Fruit fly (Drosophila melanogaster) whole organism, embryonic: ENCODE results near the gene CG7332.

ENCODE experiments used
- Bdp1 ChIP-seq: fragments of 200-800 bp; sonication (Bioruptor generic); optimal IDR thresholded peaks from 3 replicates; lab custom pipeline; 2016; ENCODE audit warnings: missing biosample characterization, missing genetic modification characterization
- CG10543 ChIP-seq: fragments of 200-800 bp; sonication (Bioruptor generic); optimal IDR thresholded peaks from 3 replicates; lab custom pipeline; 2017; ENCODE audit warnings: missing biosample characterization, mild to moderate bottlenecking, missing genetic modification characterization, moderate library complexity
- CG11695 ChIP-seq: fragments of 200-800 bp; sonication (Bioruptor generic); IDR thresholded peaks from 3 replicates; pipeline ENCODE4 v1.3.6; 2022; ENCODE audit warnings: missing biosample characterization, missing genetic modification characterization
- CG11723 ChIP-seq: fragments of 200-800 bp; sonication (Bioruptor generic); optimal IDR thresholded peaks from 2 replicates; lab custom pipeline; 2017; ENCODE audit warnings: missing biosample characterization, mild to moderate bottlenecking, missing genetic modification characterization
- CG12155 ChIP-seq: fragments of 200-800 bp; sonication (Bioruptor generic); optimal IDR thresholded peaks from 3 replicates; lab custom pipeline; 2016; ENCODE audit warnings: missing biosample characterization, missing genetic modification characterization
- CG16813 ChIP-seq: fragments of 200-800 bp; sonication (Bioruptor generic); IDR thresholded peaks from 3 replicates; pipeline ENCODE4 v1.3.6; 2022; ENCODE audit warnings: missing biosample characterization, missing genetic modification characterization; ENCODE audit not compliant: partially characterized antibody
- CG17359 ChIP-seq: fragments of 200-800 bp; sonication (Bioruptor generic); optimal IDR thresholded peaks from 3 replicates; lab custom pipeline; 2018; ENCODE audit warnings: missing biosample characterization, mild to moderate bottlenecking, missing genetic modification characterization, moderate library complexity
- CG17361 ChIP-seq: fragments of 200-800 bp; sonication (Bioruptor generic); IDR thresholded peaks from 3 replicates; pipeline ENCODE4 v1.3.6; 2022; ENCODE audit warnings: missing biosample characterization, missing genetic modification characterization
- CG18262 ChIP-seq: fragments of 200-800 bp; optimal IDR thresholded peaks from 3 replicates; lab custom pipeline; 2019; ENCODE audit warnings: missing biosample characterization, mild to moderate bottlenecking, missing genetic modification characterization, moderate library complexity
- CG18619 ChIP-seq: fragments of 200-800 bp; sonication (Bioruptor generic); optimal IDR thresholded peaks from 3 replicates; lab custom pipeline; 2017; ENCODE audit warnings: missing biosample characterization, mild to moderate bottlenecking, missing genetic modification characterization
- CG2120 ChIP-seq: fragments of 200-800 bp; sonication (Bioruptor generic); optimal IDR thresholded peaks from 3 replicates; lab custom pipeline; 2016; ENCODE audit warnings: missing biosample characterization, missing genetic modification characterization
- CG30403 ChIP-seq: fragments of 200-800 bp; sonication (Bioruptor generic); optimal IDR thresholded peaks from 3 replicates; lab custom pipeline; 2016; ENCODE audit warnings: missing biosample characterization, missing genetic modification characterization
- CG32532 ChIP-seq: fragments of 200-800 bp; sonication (Bioruptor generic); IDR thresholded peaks from 2 replicates; pipeline ENCODE4 v1.3.6; 2022; ENCODE audit warnings: missing biosample characterization, missing genetic modification characterization
- CG4820 ChIP-seq: fragments of 200-800 bp; sonication (Bioruptor generic); optimal IDR thresholded peaks from 3 replicates; lab custom pipeline; 2016; ENCODE audit warnings: missing biosample characterization, missing genetic modification characterization
- CG6272 ChIP-seq: fragments of 200-800 bp; sonication (Bioruptor generic); IDR thresholded peaks from 2 replicates; pipeline ENCODE4 v1.3.6; 2022; ENCODE audit warnings: missing biosample characterization, missing genetic modification characterization
- CG7372 ChIP-seq: fragments of 200-800 bp; sonication (Bioruptor generic); IDR thresholded peaks from 2 replicates; pipeline ENCODE4 v1.3.6; 2022; ENCODE audit warnings: missing biosample characterization, missing genetic modification characterization
- CG8924 ChIP-seq: fragments of 200-800 bp; optimal IDR thresholded peaks from 3 replicates; lab custom pipeline; 2019; ENCODE audit warnings: missing biosample characterization, mild to moderate bottlenecking, missing genetic modification characterization, moderate library complexity
- CG8944 ChIP-seq: fragments of 200-800 bp; sonication (Bioruptor generic); optimal IDR thresholded peaks from 3 replicates; lab custom pipeline; 2016; ENCODE audit warnings: missing biosample characterization, missing genetic modification characterization
- CG9817 ChIP-seq: fragments of 200-800 bp; sonication (Bioruptor generic); optimal IDR thresholded peaks from 2 replicates; lab custom pipeline; 2018; ENCODE audit warnings: missing biosample characterization, mild to moderate bottlenecking, missing genetic modification characterization, moderate library complexity
- CHES-1-like ChIP-seq: fragments of 200-800 bp; sonication (Bioruptor generic); optimal IDR thresholded peaks from 2 replicates; lab custom pipeline; 2016; ENCODE audit warnings: missing biosample characterization, missing genetic modification characterization
- CoRest ChIP-seq: fragments of 200-800 bp; sonication (Bioruptor generic); optimal IDR thresholded peaks from 3 replicates; lab custom pipeline; 2018; ENCODE audit warnings: missing biosample characterization, mild to moderate bottlenecking, missing genetic modification characterization, moderate library complexity
- Dek ChIP-seq: fragments of 200-800 bp; sonication (Bioruptor generic); optimal IDR thresholded peaks from 3 replicates; lab custom pipeline; 2019; ENCODE audit warnings: missing biosample characterization, mild to moderate bottlenecking, missing genetic modification characterization, moderate library complexity
- Dip2 ChIP-seq: fragments of 200-800 bp; sonication (Bioruptor generic); IDR thresholded peaks from 2 replicates; pipeline ENCODE4 v1.3.6; 2022; ENCODE audit warnings: missing biosample characterization, missing genetic modification characterization
- Fer2 ChIP-seq: fragments of 200-800 bp; sonication (Bioruptor generic); optimal IDR thresholded peaks from 2 replicates; lab custom pipeline; 2018; ENCODE audit warnings: missing biosample characterization, mild to moderate bottlenecking, missing genetic modification characterization, moderate library complexity
- MBD-R2 ChIP-seq: fragments of 200-800 bp; sonication (Bioruptor generic); IDR thresholded peaks from 2 replicates; pipeline ENCODE4 v1.3.6; 2022; ENCODE audit warnings: missing biosample characterization, missing genetic modification characterization
- Nf-YC ChIP-seq: fragments of 200-800 bp; optimal IDR thresholded peaks from 3 replicates; lab custom pipeline; 2019; ENCODE audit warnings: missing biosample characterization, mild to moderate bottlenecking, missing genetic modification characterization, moderate library complexity
- PHDP ChIP-seq: fragments of 200-800 bp; sonication (Bioruptor generic); optimal IDR thresholded peaks from 3 replicates; lab custom pipeline; 2018; ENCODE audit warnings: missing biosample characterization, mild to moderate bottlenecking, missing genetic modification characterization, moderate library complexity
- Rfx ChIP-seq: fragments of 200-800 bp; sonication (Bioruptor generic); IDR thresholded peaks from 2 replicates; pipeline ENCODE4 v1.3.6; 2022; ENCODE audit warnings: missing biosample characterization, missing genetic modification characterization
- Tbp ChIP-seq: fragments of >200 bp; optimal IDR thresholded peaks from 2 replicates; lab custom pipeline; 2018; ENCODE audit warnings: missing biosample characterization, missing genetic modification characterization
- az2 ChIP-seq: fragments of 200-800 bp; sonication (Bioruptor generic); optimal IDR thresholded peaks from 3 replicates; lab custom pipeline; 2016; ENCODE audit warnings: missing biosample characterization, missing genetic modification characterization
- bigmax ChIP-seq: fragments of 200-800 bp; sonication (Bioruptor generic); optimal IDR thresholded peaks from 2 replicates; lab custom pipeline; 2018; ENCODE audit warnings: missing biosample characterization, mild to moderate bottlenecking, missing genetic modification characterization
- bsh ChIP-seq, 2 experiments: fragments of 200-800 bp; sonication (Bioruptor generic); optimal IDR thresholded peaks; 2 replicates each; lab custom pipeline; 2017 to 2018; ENCODE audit warnings: mild to moderate bottlenecking in 2 of 2, missing biosample characterization in 2 of 2, missing genetic modification characterization in 2 of 2, moderate library complexity in 1 of 2
- cg ChIP-seq: fragments of 200-800 bp; sonication (Bioruptor generic); optimal IDR thresholded peaks from 3 replicates; lab custom pipeline; 2019; ENCODE audit warnings: missing biosample characterization, mild to moderate bottlenecking, missing genetic modification characterization, moderate library complexity
- da ChIP-seq: fragments of 200-800 bp; sonication (Bioruptor generic); optimal IDR thresholded peaks from 2 replicates; lab custom pipeline; 2016; ENCODE audit warnings: missing biosample characterization, missing genetic modification characterization
- dpn ChIP-seq, 2 experiments: fragments of 200-800 bp; sonication (Bioruptor generic); optimal IDR thresholded peaks; 3 replicates each; lab custom pipeline; 2016; ENCODE audit warnings: missing biosample characterization in 2 of 2, missing genetic modification characterization in 2 of 2
- fd96Cb ChIP-seq: fragments of 200-800 bp; sonication (Bioruptor generic); optimal IDR thresholded peaks from 2 replicates; lab custom pipeline; 2018; ENCODE audit warnings: missing biosample characterization, mild to moderate bottlenecking, missing genetic modification characterization, moderate library complexity
- gem ChIP-seq: fragments of 200-800 bp; sonication (Bioruptor generic); optimal IDR thresholded peaks from 2 replicates; lab custom pipeline; 2019; ENCODE audit warnings: missing biosample characterization, mild to moderate bottlenecking, missing genetic modification characterization, moderate library complexity
- grn ChIP-seq: fragments of 200-800 bp; sonication (Bioruptor generic); optimal IDR thresholded peaks from 3 replicates; lab custom pipeline; 2017; ENCODE audit warnings: missing biosample characterization, missing genetic modification characterization
- gro ChIP-seq: fragments of 200-800 bp; sonication (Bioruptor generic); optimal IDR thresholded peaks from 2 replicates; lab custom pipeline; 2016; ENCODE audit warnings: missing biosample characterization, missing genetic modification characterization
- hkb ChIP-seq, 2 experiments: fragments of 200-800 bp in 1 of 2; fragments of >200 bp in 1 of 2; sonication (Bioruptor generic) in 1 of 2; IDR thresholded peaks in 1 of 2; optimal IDR thresholded peaks in 1 of 2; 2 replicates each; pipeline versions ENCODE4 v1.3.6 to Lab custom; 2017 to 2022; ENCODE audit warnings: missing biosample characterization in 1 of 2, missing genetic modification characterization in 1 of 2
- jumu ChIP-seq: fragments of 200-800 bp; sonication (Bioruptor generic); optimal IDR thresholded peaks from 3 replicates; lab custom pipeline; 2016; ENCODE audit warnings: missing biosample characterization, missing genetic modification characterization
- lmd ChIP-seq: fragments of 200-800 bp; sonication (Bioruptor generic); IDR thresholded peaks from 2 replicates; pipeline ENCODE4 v1.3.6; 2022; ENCODE audit warnings: missing biosample characterization, missing genetic modification characterization
- pho ChIP-seq: fragments of 200-800 bp; sonication (Bioruptor generic); optimal IDR thresholded peaks from 2 replicates; lab custom pipeline; 2016; ENCODE audit warnings: missing biosample characterization, missing genetic modification characterization
- phol ChIP-seq: fragments of 200-800 bp; sonication (Bioruptor generic); optimal IDR thresholded peaks from 3 replicates; lab custom pipeline; 2018; ENCODE audit warnings: missing biosample characterization, mild to moderate bottlenecking, missing genetic modification characterization, moderate library complexity
- pum ChIP-seq: fragments of 200-800 bp; sonication (Bioruptor generic); optimal IDR thresholded peaks from 2 replicates; lab custom pipeline; 2016; ENCODE audit warnings: missing biosample characterization, missing genetic modification characterization
- slbo ChIP-seq: fragments of 200-800 bp; sonication (Bioruptor generic); IDR thresholded peaks from 2 replicates; pipeline ENCODE4 v1.3.6; 2022; ENCODE audit warnings: missing biosample characterization, missing genetic modification characterization
- sob ChIP-seq: fragments of 200-800 bp; sonication (Bioruptor generic); IDR thresholded peaks from 2 replicates; pipeline ENCODE4 v1.3.6; 2022; ENCODE audit warnings: missing biosample characterization, missing genetic modification characterization
- tgo ChIP-seq: fragments of 200-800 bp; sonication (Bioruptor generic); IDR thresholded peaks from 3 replicates; pipeline ENCODE4 v1.3.6; 2022; ENCODE audit warnings: missing biosample characterization, missing genetic modification characterization
- trh ChIP-seq: fragments of 200-800 bp; sonication (Bioruptor generic); optimal IDR thresholded peaks from 2 replicates; lab custom pipeline; 2016; ENCODE audit warnings: missing biosample characterization, missing genetic modification characterization
- unc-4 ChIP-seq: fragments of 200-800 bp; sonication (Bioruptor generic); IDR thresholded peaks from 2 replicates; pipeline ENCODE4 v1.3.6; 2022; ENCODE audit warnings: missing biosample characterization, missing genetic modification characterization; ENCODE audit not compliant: partially characterized antibody
- wek ChIP-seq: fragments of 200-800 bp; sonication (Bioruptor generic); optimal IDR thresholded peaks from 3 replicates; lab custom pipeline; 2018; ENCODE audit warnings: missing biosample characterization, mild to moderate bottlenecking, missing genetic modification characterization, moderate library complexity

The CG7332 gene

dm6 chrX:18837046-18837445 is 47.3 kb upstream of the CG7332 start (continued):
- TF ChIP-seq hkb (optimal IDR thresholded peaks at IDR 0.05; lab: Kevin White, UChicago): no peak
- no peak for TF ChIP-seq hkb (GFP tag; IDR thresholded peaks at IDR 0.05; lab: Robert Waterston, UW)
- TF ChIP-seq bsh (GFP tag; optimal IDR thresholded peaks at IDR 0.05; lab: Kevin White, UChicago): peak in 1 of 2 experiments; percentile 42
- peak; percentile 44 for TF ChIP-seq jumu (GFP tag; lab: Kevin White, UChicago)
- peak; percentile 35; the same call in 1 of the 2 replicates for TF ChIP-seq sob
- TF ChIP-seq CG4820 (GFP tag; lab: Kevin White, UChicago): no peak
- TF ChIP-seq CG30403: peak; percentile 40
- TF ChIP-seq unc-4: no peak
- no peak for TF ChIP-seq Fer2
- no peak for TF ChIP-seq trh
- TF ChIP-seq CG2120 (GFP tag; lab: Kevin White, UChicago): peak; percentile 35
- TF ChIP-seq CoRest (tag; lab: Kevin White, UChicago): peak; percentile 68
- TF ChIP-seq PHDP (tag; lab: Kevin White, UChicago): peak; percentile 22
- peak; percentile 76 for TF ChIP-seq tgo (GFP tag; lab: Robert Waterston, UW)
- TF ChIP-seq Bdp1 (GFP tag; lab: Kevin White, UChicago): peak; percentile 17
- no peak for TF ChIP-seq Tbp
- TF ChIP-seq CG11695 (GFP tag; lab: Robert Waterston, UW): peak; percentile 45; the same call in 1 of the 3 replicates
- TF ChIP-seq az2 (GFP tag; lab: Kevin White, UChicago): peak; percentile 25
- no peak for TF ChIP-seq bigmax
- TF ChIP-seq Nf-YC: peak; percentile 27
- no peak for TF ChIP-seq cg (GFP tag; lab: Kevin White, UChicago)
- TF ChIP-seq CG32532: peak; percentile 43; the same call in 1 of the 2 replicates
- TF ChIP-seq pum (GFP tag; lab: Kevin White, UChicago): peak; percentile 33
- no peak for TF ChIP-seq phol (tag; lab: Kevin White, UChicago)
- no peak for TF ChIP-seq gro (GFP tag; lab: Kevin White, UChicago)
- TF ChIP-seq fd96Cb (tag; lab: Kevin White, UChicago): no peak
- TF ChIP-seq CG7372 (GFP tag; lab: Robert Waterston, UW): no peak
- peak; percentile 10 for TF ChIP-seq CG11723 (GFP tag; lab: Kevin White, UChicago)
- peak; percentile 41 to 42 for TF ChIP-seq dpn (GFP tag; optimal IDR thresholded peaks at IDR 0.05; lab: Kevin White, UChicago)
- TF ChIP-seq CG9817: peak; percentile 46
- TF ChIP-seq CG16813 (GFP tag; lab: Robert Waterston, UW): no peak
- no peak for TF ChIP-seq MBD-R2 (GFP tag; lab: Robert Waterston, UW)
- TF ChIP-seq CG12155 (GFP tag; lab: Kevin White, UChicago): no peak
- peak; percentile 3 for TF ChIP-seq CG18619
- peak; percentile 66 for TF ChIP-seq gem (tag; lab: Kevin White, UChicago)
- peak; percentile 24 for TF ChIP-seq CHES-1-like (GFP tag; lab: Kevin White, UChicago)
- TF ChIP-seq CG6272 (GFP tag; lab: Robert Waterston, UW): 0 out of 2 replicates have a peak, but pooled peaks have one; percentile 22
- peak; percentile 8 for TF ChIP-seq wek (GFP tag; lab: Kevin White, UChicago)
- peak; percentile 16 for TF ChIP-seq Dek (tag; lab: Kevin White, UChicago)
- TF ChIP-seq CG17359: no peak
- TF ChIP-seq da (GFP tag; lab: Kevin White, UChicago): no peak
- peak; percentile 9 for TF ChIP-seq CG8924 (tag; lab: Kevin White, UChicago)
- peak; percentile 66 for TF ChIP-seq Rfx (GFP tag; lab: Robert Waterston, UW)
- TF ChIP-seq CG18262 (tag; lab: Kevin White, UChicago): peak; percentile 49
- TF ChIP-seq CG17361 (GFP tag; lab: Robert Waterston, UW): peak; percentile 48; the same call in 2 of the 3 replicates
- TF ChIP-seq slbo (GFP tag; lab: Robert Waterston, UW): peak; percentile 51
- TF ChIP-seq CG10543: peak; percentile 69
- peak; percentile 33 for TF ChIP-seq CG8944 (GFP tag; lab: Kevin White, UChicago)
- no peak for TF ChIP-seq Dip2 (GFP tag; lab: Robert Waterston, UW)
- TF ChIP-seq lmd: peak; percentile 64
- no peak for TF ChIP-seq pho (GFP tag; lab: Kevin White, UChicago)
- TF ChIP-seq grn (GFP tag; lab: Kevin White, UChicago): peak; percentile 62
